Worm (Caenorhabditis elegans) whole organism, L1 larva: ENCODE data around the gene C16B8.4.
A peak's percentile ranks its signal among the peaks of the same experiment; 100 is the strongest.

ENCODE experiments used
- C04F5.9 ChIP-seq: sonication (generic microtip); optimal IDR thresholded peaks from 2 replicates; lab custom pipeline; 2016; ENCODE audit warnings: missing genetic modification characterization, missing compliant biosample characterization
- C34B4.2 ChIP-seq: sonication (generic microtip); optimal IDR thresholded peaks from 2 replicates; lab custom pipeline; 2017; ENCODE audit warnings: mild to moderate bottlenecking, missing genetic modification characterization, missing compliant biosample characterization
- Y116A8C.19 ChIP-seq: sonication (generic microtip); optimal IDR thresholded peaks from 2 replicates; lab custom pipeline; 2016; ENCODE audit warnings: missing compliant biosample characterization, missing genetic modification characterization, borderline replicate concordance
- aha-1 ChIP-seq: fragments of 150-350 bp; optimal IDR thresholded peaks from 2 replicates; lab custom pipeline; 2014; ENCODE audit warnings: missing biosample characterization, missing genetic modification characterization
- alr-1 ChIP-seq: fragments of 200-800 bp; sonication (Bioruptor generic); optimal IDR thresholded peaks from 2 replicates; lab custom pipeline; 2018; ENCODE audit warnings: borderline replicate concordance, mild to moderate bottlenecking, missing genetic modification characterization, missing compliant biosample characterization
- aly-2 ChIP-seq: fragments of 150-350 bp; optimal IDR thresholded peaks from 2 replicates; lab custom pipeline; 2014; ENCODE audit warnings: missing biosample characterization, missing genetic modification characterization
- blmp-1 ChIP-seq: fragments of 150-350 bp; optimal IDR thresholded peaks from 2 replicates; lab custom pipeline; 2014; ENCODE audit warnings: missing biosample characterization, missing genetic modification characterization
- ceh-63 ChIP-seq: fragments of 200-800 bp; sonication (Bioruptor generic); optimal IDR thresholded peaks from 2 replicates; lab custom pipeline; 2018; ENCODE audit warnings: mild to moderate bottlenecking, missing genetic modification characterization, missing compliant biosample characterization
- ceh-8 ChIP-seq: fragments of 200-800 bp; sonication (Bioruptor generic); optimal IDR thresholded peaks from 2 replicates; lab custom pipeline; 2018; ENCODE audit warnings: mild to moderate bottlenecking, missing genetic modification characterization, moderate library complexity, missing compliant biosample characterization
- ceh-88 ChIP-seq: fragments of 200-800 bp; sonication (Bioruptor generic); IDR thresholded peaks from 2 replicates; pipeline ENCODE4 v1.3.6; 2022; ENCODE audit warnings: missing genetic modification characterization, missing compliant biosample characterization
- ces-1 ChIP-seq: fragments of 150-350 bp; optimal IDR thresholded peaks from 2 replicates; lab custom pipeline; 2014; ENCODE audit warnings: missing biosample characterization, missing genetic modification reagents, missing genetic modification characterization
- dsc-1 ChIP-seq: sonication (generic microtip); optimal IDR thresholded peaks from 2 replicates; lab custom pipeline; 2016; ENCODE audit warnings: mild to moderate bottlenecking, missing genetic modification characterization, missing compliant biosample characterization
- efl-1 ChIP-seq, 4 experiments: fragments of 150-350 bp; optimal IDR thresholded peaks in 3 of 4; peaks in 1 of 4; 1 replicate in 1 of 4; 2 replicates in 3 of 4; lab custom pipeline; 2014; ENCODE audit warnings: missing biosample characterization in 2 of 4, missing genetic modification characterization in 2 of 4, missing genetic modification reagents in 2 of 4
- egl-27 ChIP-seq, 2 experiments: fragments of 150-350 bp in 1 of 2; sonication (generic microtip); optimal IDR thresholded peaks; 3 replicates each; lab custom pipeline; 2017 to 2018; ENCODE audit warnings: missing biosample characterization in 2 of 2, missing genetic modification characterization in 2 of 2, missing genetic modification reagents in 2 of 2
- fkh-10 ChIP-seq: sonication (generic microtip); optimal IDR thresholded peaks from 2 replicates; lab custom pipeline; 2017; ENCODE audit warnings: missing biosample characterization, missing genetic modification reagents, missing genetic modification characterization
- fos-1 ChIP-seq: fragments of 150-350 bp; optimal IDR thresholded peaks from 2 replicates; lab custom pipeline; 2014; ENCODE audit warnings: missing biosample characterization, missing genetic modification characterization
- grh-1 ChIP-seq: fragments of 200-800 bp; sonication (Bioruptor generic); IDR thresholded peaks from 2 replicates; pipeline ENCODE4 v1.3.6; 2022; ENCODE audit warnings: missing genetic modification reagents, missing genetic modification characterization, missing compliant biosample characterization
- lin-13 ChIP-seq: fragments of 150-350 bp; optimal IDR thresholded peaks from 2 replicates; lab custom pipeline; 2014; ENCODE audit warnings: missing biosample characterization, missing genetic modification reagents, missing genetic modification characterization
- lin-14 ChIP-seq: fragments of 200-800 bp; sonication (Bioruptor generic); optimal IDR thresholded peaks from 2 replicates; lab custom pipeline; 2018; ENCODE audit warnings: mild to moderate bottlenecking, missing genetic modification characterization, moderate library complexity, missing compliant biosample characterization
- lir-3 ChIP-seq: sonication (generic microtip); optimal IDR thresholded peaks from 2 replicates; lab custom pipeline; 2016; ENCODE audit warnings: mild to moderate bottlenecking, missing genetic modification characterization, moderate library complexity, missing compliant biosample characterization; ENCODE audit not compliant: poor library complexity
- mef-2 ChIP-seq: fragments of 150-350 bp; optimal IDR thresholded peaks from 2 replicates; lab custom pipeline; 2014; ENCODE audit warnings: missing biosample characterization, missing genetic modification characterization
- mep-1 ChIP-seq: fragments of 150-350 bp; optimal IDR thresholded peaks from 2 replicates; lab custom pipeline; 2014; ENCODE audit warnings: missing biosample characterization, missing genetic modification characterization
- nhr-12 ChIP-seq: sonication (generic microtip); optimal IDR thresholded peaks from 2 replicates; lab custom pipeline; 2017; ENCODE audit warnings: missing biosample characterization, missing genetic modification characterization
- nhr-20 ChIP-seq: sonication (generic microtip); optimal IDR thresholded peaks from 2 replicates; lab custom pipeline; 2016; ENCODE audit warnings: mild to moderate bottlenecking, missing genetic modification characterization, missing compliant biosample characterization
- nhr-237 ChIP-seq: fragments of 150-350 bp; optimal IDR thresholded peaks from 2 replicates; lab custom pipeline; 2014; ENCODE audit warnings: missing biosample characterization, missing genetic modification characterization
- nhr-28 ChIP-seq: fragments of 150-350 bp; optimal IDR thresholded peaks from 2 replicates; lab custom pipeline; 2014; ENCODE audit warnings: missing biosample characterization, missing genetic modification characterization
- nhr-71 ChIP-seq: sonication (generic microtip); optimal IDR thresholded peaks from 2 replicates; lab custom pipeline; 2016; ENCODE audit warnings: mild to moderate bottlenecking, missing genetic modification characterization, moderate library complexity, missing compliant biosample characterization
- nhr-76 ChIP-seq: sonication (generic microtip); optimal IDR thresholded peaks from 2 replicates; lab custom pipeline; 2017; ENCODE audit warnings: missing biosample characterization, missing genetic modification characterization
- nhr-84 ChIP-seq: sonication (generic microtip); optimal IDR thresholded peaks from 2 replicates; lab custom pipeline; 2017; ENCODE audit warnings: missing biosample characterization, missing genetic modification characterization
- nhr-90 ChIP-seq: sonication (generic microtip); optimal IDR thresholded peaks from 2 replicates; lab custom pipeline; 2016; ENCODE audit warnings: mild to moderate bottlenecking, missing genetic modification characterization, missing compliant biosample characterization; ENCODE audit not compliant: poor library complexity
- skn-1 ChIP-seq: fragments of 150-350 bp; optimal IDR thresholded peaks from 2 replicates; lab custom pipeline; 2014; ENCODE audit warnings: missing biosample characterization, missing genetic modification characterization
- snpc-4 ChIP-seq: fragments of 150-350 bp; optimal IDR thresholded peaks from 2 replicates; lab custom pipeline; 2014; ENCODE audit warnings: missing biosample characterization, missing genetic modification characterization
- snu-23 ChIP-seq: sonication (generic microtip); optimal IDR thresholded peaks from 2 replicates; lab custom pipeline; 2016; ENCODE audit warnings: missing genetic modification characterization, missing compliant biosample characterization
- sox-4 ChIP-seq: sonication (generic microtip); optimal IDR thresholded peaks from 2 replicates; lab custom pipeline; 2016; ENCODE audit warnings: missing genetic modification characterization, missing compliant biosample characterization
- sptf-1 ChIP-seq: fragments of 150-350 bp; optimal IDR thresholded peaks from 2 replicates; lab custom pipeline; 2014; ENCODE audit warnings: missing biosample characterization, missing genetic modification characterization
- swsn-7 ChIP-seq: sonication (generic microtip); optimal IDR thresholded peaks from 2 replicates; lab custom pipeline; 2016; ENCODE audit warnings: missing genetic modification characterization, missing compliant biosample characterization
- tlp-1 ChIP-seq: fragments of 150-350 bp; optimal IDR thresholded peaks from 2 replicates; lab custom pipeline; 2014; ENCODE audit warnings: missing biosample characterization, missing genetic modification characterization
- unc-130 ChIP-seq: fragments of 150-350 bp; optimal IDR thresholded peaks from 2 replicates; lab custom pipeline; 2017; ENCODE audit warnings: missing biosample characterization, missing genetic modification characterization, inconsistent platforms
- unc-30 ChIP-seq: sonication (generic microtip); optimal IDR thresholded peaks from 2 replicates; lab custom pipeline; 2017; ENCODE audit warnings: missing biosample characterization, missing genetic modification characterization
- unc-62 ChIP-seq: fragments of 150-350 bp; optimal IDR thresholded peaks from 2 replicates; lab custom pipeline; 2014; ENCODE audit warnings: missing biosample characterization, missing genetic modification reagents, missing genetic modification characterization
- unc-86 ChIP-seq: sonication (generic microtip); optimal IDR thresholded peaks from 2 replicates; lab custom pipeline; 2016; ENCODE audit warnings: missing genetic modification characterization, missing compliant biosample characterization
- xbp-1 ChIP-seq: sonication (generic microtip); optimal IDR thresholded peaks from 2 replicates; lab custom pipeline; 2016; ENCODE audit warnings: missing genetic modification characterization, missing compliant biosample characterization
- zag-1 ChIP-seq: fragments of 150-350 bp; optimal IDR thresholded peaks from 2 replicates; lab custom pipeline; 2014; ENCODE audit warnings: missing biosample characterization, missing genetic modification characterization
- ztf-4 ChIP-seq: fragments of 150-350 bp; optimal IDR thresholded peaks from 2 replicates; lab custom pipeline; 2014; ENCODE audit warnings: missing biosample characterization, missing genetic modification characterization

The C16B8.4 gene

ce11 chrX:4018566-4019182 lies 45.2 kb upstream of the C16B8.4 start (continued):
- TF ChIP-seq nhr-71 (peak; percentile 35), sox-4 (tag; lab: Kevin White, UChicago) (no peak), nhr-12 (tag; lab: Kevin White, UChicago) (no peak), fkh-10 (GFP tag; lab: Kevin White, UChicago) (no peak), dsc-1 (peak; percentile 28), grh-1 (GFP tag; lab: Robert Waterston, UW) (no peak), nhr-237 (tag; lab: Kevin White, UChicago) (no peak), fos-1 (tag; lab: Kevin White, UChicago) (no peak), blmp-1 (peak; percentile 72), xbp-1 (no peak), aha-1 (tag; lab: Kevin White, UChicago) (no peak), aly-2 (tag; lab: Kevin White, UChicago) (no peak), nhr-84 (tag; lab: Kevin White, UChicago) (no peak), ceh-88 (GFP tag; lab: Robert Waterston, UW) (no peak), lir-3 (tag; lab: Kevin White, UChicago) (no peak), snpc-4 (no peak), sptf-1 (tag; lab: Kevin White, UChicago) (no peak), ces-1 (no peak), nhr-28 (tag; lab: Kevin White, UChicago) (no peak), ztf-4 (tag; lab: Kevin White, UChicago) (no peak), egl-27 (tag; optimal IDR thresholded peaks at IDR 0.05; lab: Kevin White, UChicago) (no peak), unc-62 (no peak), C04F5.9 (tag; lab: Kevin White, UChicago) (no peak), Y116A8C.19 (no peak), mef-2 (tag; lab: Kevin White, UChicago) (no peak), alr-1 (tag; lab: Kevin White, UChicago) (no peak), C34B4.2 (no peak), zag-1 (no peak), ceh-63 (no peak), nhr-76 (tag; lab: Kevin White, UChicago) (no peak), tlp-1 (tag; lab: Kevin White, UChicago) (no peak), unc-130 (no peak), nhr-90 (tag; lab: Kevin White, UChicago) (peak; percentile 13), snu-23 (no peak), unc-86 (tag; lab: Kevin White, UChicago) (no peak), swsn-7 (no peak), mep-1 (tag; lab: Kevin White, UChicago) (peak; percentile 15), skn-1 (no peak), unc-30 (tag; lab: Kevin White, UChicago) (no peak), nhr-20 (tag; lab: Kevin White, UChicago) (peak; percentile 24), lin-13 (no peak)

ce11 chrX:4017576-4018309 lies 44.3 kb upstream of the C16B8.4 start:
- TF ChIP-seq ceh-8 (GFP tag; lab: Kevin White, UChicago) (no peak), efl-1 (optimal IDR thresholded peaks at IDR 0.05; lab: Kevin White, UChicago) (no peak), efl-1 (GFP tag; optimal IDR thresholded peaks at IDR 0.05 in 1 of 2; lab: Kevin White, UChicago) (peak in 1 of 2 experiments; percentile 51), lin-14 (peak; percentile 78)
